Fruit fly (Drosophila melanogaster): ENCODE data around the gene CG31909.

CG31909 gene

DNA sequence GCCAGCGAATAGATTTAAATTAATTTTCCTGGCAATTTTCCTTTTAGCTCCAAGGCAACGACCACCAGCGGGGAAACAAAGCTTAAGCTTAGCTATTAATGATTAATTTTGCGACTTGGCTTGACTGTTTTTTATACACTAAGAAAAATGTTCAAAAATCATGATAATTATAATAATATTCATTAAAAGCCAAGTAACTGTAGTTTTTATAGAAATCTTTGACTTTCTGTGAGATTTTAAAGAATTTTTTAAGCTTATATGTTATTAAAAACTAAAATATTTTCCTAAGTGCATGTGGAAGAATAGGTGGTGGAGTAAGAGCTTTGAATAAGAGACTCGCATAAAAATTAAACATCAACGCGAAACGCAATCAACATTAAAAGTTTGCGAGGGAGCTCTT lies 7.1 kb downstream of the CG31909 start (continued):
- no peak for TF ChIP-seq lov (optimal IDR thresholded peaks at IDR 0.05)
- TF ChIP-seq lov (GFP tag; IDR thresholded peaks at IDR 0.05) = no peak
- TF ChIP-seq CG1647 (GFP tag; optimal IDR thresholded peaks at IDR 0.05) = no peak
- no peak for TF ChIP-seq chif (GFP tag; optimal IDR thresholded peaks at IDR 0.05)
- TF ChIP-seq CG2875 (GFP tag; optimal IDR thresholded peaks at IDR 0.05) = no peak
- 0 out of 3 replicates have a peak, but pooled peaks have one; percentile 31 for TF ChIP-seq dysf (GFP tag; IDR thresholded peaks at IDR 0.05)
- TF ChIP-seq Fer1 (GFP tag; optimal IDR thresholded peaks at IDR 0.05) = no peak
- no peak for TF ChIP-seq Atf6 (GFP tag; IDR thresholded peaks at IDR 0.05)
- no peak for TF ChIP-seq repo (GFP tag; optimal IDR thresholded peaks at IDR 0.05)
- TF ChIP-seq sens (GFP tag) = peak; percentile 69
- TF ChIP-seq CG5245 (GFP tag; optimal IDR thresholded peaks at IDR 0.05) = no peak
- TF ChIP-seq Sox102F (GFP tag; optimal IDR thresholded peaks at IDR 0.05) = peak; percentile 40
- no peak for TF ChIP-seq chn (GFP tag; optimal IDR thresholded peaks at IDR 0.05)
- TF ChIP-seq cad (GFP tag; optimal IDR thresholded peaks at IDR 0.05) = no peak
- TF ChIP-seq CG18599 (GFP tag; optimal IDR thresholded peaks at IDR 0.05) = peak; percentile 14
- no peak for TF ChIP-seq CG7271 (tag; optimal IDR thresholded peaks at IDR 0.05)
- TF ChIP-seq CG6765 (GFP tag; optimal IDR thresholded peaks at IDR 0.05) = no peak
- TF ChIP-seq CG17359 (tag; optimal IDR thresholded peaks at IDR 0.05) = peak; percentile 45
- no peak for TF ChIP-seq CG15601 (tag; optimal IDR thresholded peaks at IDR 0.05)
- no peak for TF ChIP-seq knrl (GFP tag; IDR thresholded peaks at IDR 0.05; ENCODE audit: partially characterized antibody)
- TF ChIP-seq CG32772 (GFP tag; IDR thresholded peaks at IDR 0.05) = no peak
- peak; percentile 23 for TF ChIP-seq dmrt11E (tag; optimal IDR thresholded peaks at IDR 0.05)
- TF ChIP-seq CG13894 (tag; optimal IDR thresholded peaks at IDR 0.05) = no peak
- TF ChIP-seq CG7987 (GFP tag; optimal IDR thresholded peaks at IDR 0.05) = no peak
- no peak for TF ChIP-seq peb (GFP tag; IDR thresholded peaks at IDR 0.05)
- TF ChIP-seq CG6654 (GFP tag; optimal IDR thresholded peaks at IDR 0.05) = no peak
- peak; percentile 39 for TF ChIP-seq CG2678 (tag; optimal IDR thresholded peaks at IDR 0.05)
- no peak for TF ChIP-seq NC2α (GFP tag; optimal IDR thresholded peaks at IDR 0.05)
- TF ChIP-seq Trl (optimal IDR thresholded peaks at IDR 0.05) = no peak
- no peak for TF ChIP-seq Trl (GFP tag; optimal IDR thresholded peaks at IDR 0.05)
- TF ChIP-seq HLH4C (GFP tag; IDR thresholded peaks at IDR 0.05; ENCODE audit: partially characterized antibody) = no peak
- TF ChIP-seq HmgZ (tag; optimal IDR thresholded peaks at IDR 0.05) = no peak
- no peak for TF ChIP-seq Awh (GFP tag; IDR thresholded peaks at IDR 0.05)
- TF ChIP-seq CG4730 (GFP tag; IDR thresholded peaks at IDR 0.05) = no peak
- no peak for TF ChIP-seq tx (GFP tag; optimal IDR thresholded peaks at IDR 0.05)
- TF ChIP-seq Hr51 (GFP tag; optimal IDR thresholded peaks at IDR 0.05) = peak in 1 of 2 experiments; percentile 36
- TF ChIP-seq CG18262 (tag; optimal IDR thresholded peaks at IDR 0.05) = peak; percentile 40
- no peak for TF ChIP-seq CG31388 (GFP tag; optimal IDR thresholded peaks at IDR 0.05)
- TF ChIP-seq CG10979 (tag; optimal IDR thresholded peaks at IDR 0.05) = peak; percentile 49
- peak; percentile 14 for TF ChIP-seq PHDP (tag; optimal IDR thresholded peaks at IDR 0.05)
- no peak for TF ChIP-seq HLHmδ (GFP tag; optimal IDR thresholded peaks at IDR 0.05)
- TF ChIP-seq Atf-2 (GFP tag; optimal IDR thresholded peaks at IDR 0.05) = no peak
- no peak for TF ChIP-seq CG17802 (tag; optimal IDR thresholded peaks at IDR 0.05)
- no peak for TF ChIP-seq CG5953 (GFP tag; IDR thresholded peaks at IDR 0.05)
- TF ChIP-seq Adf1 (GFP tag; IDR thresholded peaks at IDR 0.05) = no peak
- TF ChIP-seq gem (tag; optimal IDR thresholded peaks at IDR 0.05) = peak; percentile 59
- TF ChIP-seq CG5180 (GFP tag; optimal IDR thresholded peaks at IDR 0.05) = no peak
- TF ChIP-seq ftz-f1 (GFP tag; optimal IDR thresholded peaks at IDR 0.05) = no peak
- TF ChIP-seq CG2202 (tag; optimal IDR thresholded peaks at IDR 0.05) = no peak
- no peak for TF ChIP-seq HLH54F (GFP tag; optimal IDR thresholded peaks at IDR 0.05)
- peak in 1 of 2 experiments; percentile 38 for TF ChIP-seq bsh (GFP tag; optimal IDR thresholded peaks at IDR 0.05)
- TF ChIP-seq CG8944 (GFP tag; optimal IDR thresholded peaks at IDR 0.05) = no peak
